Fruit fly (Drosophila melanogaster): ENCODE measurements around the gene CG14570.

DNA sequence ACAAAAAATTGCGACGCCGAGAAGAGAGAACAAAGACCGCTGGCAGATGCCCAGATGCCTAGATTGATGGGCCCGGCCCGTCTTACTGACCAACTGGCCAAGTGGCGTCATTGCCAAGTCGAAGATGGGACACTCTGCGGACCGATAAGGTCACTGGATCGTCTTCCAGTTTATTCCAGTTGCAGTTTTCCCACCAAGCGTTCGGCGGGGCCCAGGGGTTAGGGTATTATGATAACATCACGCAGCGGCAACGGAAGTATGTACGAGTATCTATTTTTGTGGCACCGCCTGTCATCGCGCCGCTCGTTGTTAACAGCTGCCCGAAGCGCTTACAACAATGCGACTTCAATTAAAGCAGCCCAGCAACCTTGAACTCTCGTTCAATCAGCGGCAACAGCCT lies 30.2 kb downstream of the CG14570 start:
- TF ChIP-seq chinmo (GFP tag; IDR thresholded peaks at IDR 0.05; ENCODE audit: partially characterized antibody) (no peak), CG33557 (GFP tag; optimal IDR thresholded peaks at IDR 0.05) (no peak), CTCF (GFP tag; optimal IDR thresholded peaks at IDR 0.05) (no peak), wek (GFP tag; optimal IDR thresholded peaks at IDR 0.05) (no peak), psq (GFP tag; optimal IDR thresholded peaks at IDR 0.05) (no peak), Dbx (GFP tag; IDR thresholded peaks at IDR 0.05) (no peak)
